Fruit fly (Drosophila melanogaster): ENCODE results near the gene CG9222.

dm6 chr2L:6109313-6109847 is 21.4 kb upstream of the CG9222 start:
- TF ChIP-seq kay (GFP tag; ENCODE audit: borderline replicate concordance) (no peak), Mnt (GFP tag; optimal IDR thresholded peaks at IDR 0.05) (no peak), tj (GFP tag; optimal IDR thresholded peaks at IDR 0.05) (no peak), bab1 (GFP tag; optimal IDR thresholded peaks at IDR 0.05) (no peak), CG12768 (GFP tag; optimal IDR thresholded peaks at IDR 0.05) (no peak), CG1620 (GFP tag; optimal IDR thresholded peaks at IDR 0.05) (no peak), pad (GFP tag; optimal IDR thresholded peaks at IDR 0.05) (no peak), toe (GFP tag; optimal IDR thresholded peaks at IDR 0.05) (no peak)

Data from whole organism, adult.